Worm (Caenorhabditis elegans) whole organism, L2 larva: Measurements from ENCODE around the gene F59B1.2.

ENCODE experiments used
- R02D3.7 ChIP-seq: fragments of 150-350 bp; optimal IDR thresholded peaks from 2 replicates; lab custom pipeline; 2014; ENCODE audit warnings: missing biosample characterization, missing genetic modification characterization
- ZK546.5 ChIP-seq: sonication (generic microtip); optimal IDR thresholded peaks from 2 replicates; lab custom pipeline; 2017; ENCODE audit warnings: missing biosample characterization, missing genetic modification characterization
- alr-1 ChIP-seq: fragments of 150-350 bp; optimal IDR thresholded peaks from 2 replicates; lab custom pipeline; 2014; ENCODE audit warnings: missing biosample characterization, missing genetic modification characterization
- blmp-1 ChIP-seq: sonication (generic microtip); optimal IDR thresholded peaks from 2 replicates; lab custom pipeline; 2017; ENCODE audit warnings: missing genetic modification characterization, mild to moderate bottlenecking, missing compliant biosample characterization, antibody characterized with exemption, moderate library complexity; ENCODE audit not compliant: insufficient read depth
- ceh-82 ChIP-seq: fragments of 150-350 bp; optimal IDR thresholded peaks from 2 replicates; lab custom pipeline; 2014; ENCODE audit warnings: missing biosample characterization, missing genetic modification characterization
- fos-1 ChIP-seq: fragments of 150-350 bp; optimal IDR thresholded peaks from 2 replicates; lab custom pipeline; 2014; ENCODE audit warnings: missing biosample characterization, missing genetic modification characterization
- gmeb-1 ChIP-seq: fragments of 150-350 bp; optimal IDR thresholded peaks from 2 replicates; lab custom pipeline; 2014; ENCODE audit warnings: missing biosample characterization, missing genetic modification characterization
- lin-13 ChIP-seq: fragments of 150-350 bp; optimal IDR thresholded peaks from 2 replicates; lab custom pipeline; 2014; ENCODE audit warnings: missing biosample characterization, missing genetic modification reagents, missing genetic modification characterization
- lsy-2 ChIP-seq, 2 experiments: fragments of 150-350 bp in 1 of 2; sonication (generic microtip) in 1 of 2; optimal IDR thresholded peaks; 2 replicates each; lab custom pipeline; 2014 to 2017; ENCODE audit warnings: missing biosample characterization in 2 of 2, missing genetic modification characterization in 2 of 2
- mbf-1 ChIP-seq: sonication (generic microtip); optimal IDR thresholded peaks from 2 replicates; lab custom pipeline; 2017; ENCODE audit warnings: missing biosample characterization, missing genetic modification characterization
- nhr-11 ChIP-seq: fragments of 150-350 bp; optimal IDR thresholded peaks from 2 replicates; lab custom pipeline; 2014; ENCODE audit warnings: missing biosample characterization, missing genetic modification characterization
- nhr-12 ChIP-seq: fragments of 150-350 bp; optimal IDR thresholded peaks from 2 replicates; lab custom pipeline; 2014; ENCODE audit warnings: missing biosample characterization, missing genetic modification characterization
- nhr-129 ChIP-seq: fragments of 150-350 bp; optimal IDR thresholded peaks from 2 replicates; lab custom pipeline; 2014; ENCODE audit warnings: missing biosample characterization, missing genetic modification characterization
- nhr-23 ChIP-seq: fragments of 150-350 bp; optimal IDR thresholded peaks from 2 replicates; lab custom pipeline; 2014; ENCODE audit warnings: missing biosample characterization, missing genetic modification reagents, missing genetic modification characterization
- nhr-25 ChIP-seq: fragments of 150-350 bp; sonication (generic microtip); optimal IDR thresholded peaks from 3 replicates; lab custom pipeline; 2014; ENCODE audit warnings: missing biosample characterization, missing genetic modification characterization
- nhr-6 ChIP-seq: fragments of 150-350 bp; optimal IDR thresholded peaks from 2 replicates; lab custom pipeline; 2014; ENCODE audit warnings: missing biosample characterization, missing genetic modification characterization
- peb-1 ChIP-seq: fragments of 150-350 bp; optimal IDR thresholded peaks from 2 replicates; lab custom pipeline; 2014; ENCODE audit warnings: missing biosample characterization, missing genetic modification characterization
- sem-4 ChIP-seq: fragments of 150-350 bp; optimal IDR thresholded peaks from 2 replicates; lab custom pipeline; 2014; ENCODE audit warnings: missing biosample characterization, missing genetic modification reagents, missing genetic modification characterization
- snpc-4 ChIP-seq: fragments of 150-350 bp; optimal IDR thresholded peaks from 2 replicates; lab custom pipeline; 2014; ENCODE audit warnings: missing biosample characterization, missing genetic modification characterization
- unc-39 ChIP-seq: fragments of 150-350 bp; optimal IDR thresholded peaks from 2 replicates; lab custom pipeline; 2014; ENCODE audit warnings: missing biosample characterization, missing genetic modification characterization
- unc-62 ChIP-seq: fragments of 150-350 bp; optimal IDR thresholded peaks from 2 replicates; lab custom pipeline; 2014; ENCODE audit warnings: missing biosample characterization, missing genetic modification reagents, missing genetic modification characterization
- ztf-1 ChIP-seq: fragments of 200-800 bp; sonication (Bioruptor generic); conservative IDR thresholded peaks from 2 replicates; pipeline ENCODE4 v1.3.6; 2022; ENCODE audit warnings: missing genetic modification characterization, missing compliant biosample characterization
- ztf-4 ChIP-seq: fragments of 150-350 bp; optimal IDR thresholded peaks from 2 replicates; lab custom pipeline; 2014; ENCODE audit warnings: missing biosample characterization, missing genetic modification characterization

The F59B1.2 gene

DNA sequence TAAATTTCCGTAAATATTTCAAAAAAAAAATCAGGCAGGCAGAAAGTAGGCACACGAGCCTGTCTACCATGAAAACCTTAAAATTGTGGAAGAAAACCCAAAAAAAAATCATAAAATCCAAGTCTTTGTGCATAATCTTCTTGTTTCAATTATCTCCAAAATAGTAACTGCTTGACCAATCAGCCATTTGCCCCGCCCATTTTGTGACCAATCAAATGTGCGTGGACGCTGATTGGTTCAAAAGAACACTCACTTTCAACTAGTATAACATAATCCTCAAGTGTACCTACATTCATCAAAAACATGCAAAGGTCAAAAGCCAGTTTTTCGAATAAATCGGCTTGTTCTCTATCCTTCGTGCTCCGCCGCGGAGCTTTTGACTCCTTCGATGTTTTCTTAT lies 45.4 kb downstream of the F59B1.2 start:
- TF ChIP-seq nhr-12 (tag; lab: Kevin White, UChicago) (no peak), peb-1 (tag; lab: Kevin White, UChicago) (no peak), gmeb-1 (no peak), nhr-129 (tag; lab: Kevin White, UChicago) (no peak), ZK546.5 (tag; lab: Kevin White, UChicago) (no peak), blmp-1 (no peak), ceh-82 (tag; lab: Kevin White, UChicago) (no peak), R02D3.7 (tag; lab: Kevin White, UChicago) (no peak), unc-62 (no peak), snpc-4 (tag; lab: Kevin White, UChicago) (no peak), fos-1 (tag; lab: Kevin White, UChicago) (no peak), lin-13 (no peak)
- TF ChIP-seq, all 48 proteins: peak for 0

DNA sequence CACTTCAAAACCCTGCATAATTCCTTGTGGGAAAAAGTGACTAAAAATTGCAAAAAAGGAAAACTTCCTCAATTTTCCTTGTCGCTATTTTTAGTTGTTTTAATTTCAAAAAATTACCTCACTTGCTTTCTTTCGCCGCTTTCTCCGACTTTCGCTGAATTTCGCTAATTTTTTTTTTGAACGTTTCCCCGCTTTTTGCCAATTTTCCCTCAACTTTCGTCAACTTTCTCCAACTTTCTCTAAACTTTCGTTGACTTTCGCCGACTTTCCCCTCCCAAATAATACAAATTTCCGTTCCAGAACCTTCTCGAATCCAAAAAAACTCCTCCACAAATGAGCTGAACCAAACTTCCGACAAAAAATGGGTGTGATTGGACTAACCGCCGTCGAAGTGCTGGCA lies 49.4 kb downstream of the F59B1.2 start, which contains the start of gene W08A12.3:
Gene W08A12.3, plus strand, starts transcription at position 301 of the 400 bp plus-strand sequence.
- TF ChIP-seq gmeb-1: no peak
- no peak for TF ChIP-seq mbf-1 (tag; lab: Kevin White, UChicago)
- TF ChIP-seq unc-39 (tag; lab: Kevin White, UChicago): no peak
- TF ChIP-seq R02D3.7 (tag; lab: Kevin White, UChicago): no peak
- no peak for TF ChIP-seq lsy-2 (tag; optimal IDR thresholded peaks at IDR 0.05; lab: Kevin White, UChicago)
- TF ChIP-seq ztf-4 (tag; lab: Kevin White, UChicago): no peak
- no peak for TF ChIP-seq peb-1 (tag; lab: Kevin White, UChicago)
- TF ChIP-seq sem-4 (tag; lab: Kevin White, UChicago): no peak
- no peak for TF ChIP-seq ZK546.5 (tag; lab: Kevin White, UChicago)
- TF ChIP-seq blmp-1: no peak
- TF ChIP-seq nhr-23 (tag; lab: Kevin White, UChicago): no peak
- TF ChIP-seq ztf-1 (GFP tag; lab: Robert Waterston, UW): no peak
- no peak for TF ChIP-seq snpc-4 (tag; lab: Kevin White, UChicago)
- TF ChIP-seq fos-1 (tag; lab: Kevin White, UChicago): no peak
- TF ChIP-seq nhr-25 (tag; lab: Kevin White, UChicago): no peak
- no peak for TF ChIP-seq nhr-11
- no peak for TF ChIP-seq nhr-6 (tag; lab: Kevin White, UChicago)
- no peak for TF ChIP-seq alr-1 (tag; lab: Kevin White, UChicago)
